Fruit fly (Drosophila melanogaster) whole organism, pupa: ENCODE data around the gene nompC.

Experiments used
- CG15710 ChIP-seq: fragments of 200-800 bp; sonication (Bioruptor generic); optimal IDR thresholded peaks from 2 replicates; lab custom pipeline; 2018; ENCODE audit warnings: missing biosample characterization, mild to moderate bottlenecking, missing genetic modification characterization, moderate library complexity
- D1 ChIP-seq: fragments of 200-800 bp; sonication (Bioruptor generic); optimal IDR thresholded peaks from 2 replicates; lab custom pipeline; 2018; ENCODE audit warnings: missing biosample characterization, mild to moderate bottlenecking, missing genetic modification characterization, moderate library complexity
- Ets98B ChIP-seq: fragments of 200-800 bp; sonication (Bioruptor generic); IDR thresholded peaks from 2 replicates; pipeline ENCODE4 v1.3.6; 2022; ENCODE audit warnings: missing biosample characterization, missing genetic modification characterization
- Pif1A ChIP-seq: fragments of 200-800 bp; sonication (Bioruptor generic); optimal IDR thresholded peaks from 3 replicates; lab custom pipeline; 2016; ENCODE audit warnings: missing biosample characterization, missing genetic modification characterization
- Snoo ChIP-seq: fragments of 200-800 bp; sonication (Bioruptor generic); optimal IDR thresholded peaks from 3 replicates; lab custom pipeline; 2017; ENCODE audit warnings: missing biosample characterization, mild to moderate bottlenecking, missing genetic modification characterization, inconsistent platforms

DNA sequence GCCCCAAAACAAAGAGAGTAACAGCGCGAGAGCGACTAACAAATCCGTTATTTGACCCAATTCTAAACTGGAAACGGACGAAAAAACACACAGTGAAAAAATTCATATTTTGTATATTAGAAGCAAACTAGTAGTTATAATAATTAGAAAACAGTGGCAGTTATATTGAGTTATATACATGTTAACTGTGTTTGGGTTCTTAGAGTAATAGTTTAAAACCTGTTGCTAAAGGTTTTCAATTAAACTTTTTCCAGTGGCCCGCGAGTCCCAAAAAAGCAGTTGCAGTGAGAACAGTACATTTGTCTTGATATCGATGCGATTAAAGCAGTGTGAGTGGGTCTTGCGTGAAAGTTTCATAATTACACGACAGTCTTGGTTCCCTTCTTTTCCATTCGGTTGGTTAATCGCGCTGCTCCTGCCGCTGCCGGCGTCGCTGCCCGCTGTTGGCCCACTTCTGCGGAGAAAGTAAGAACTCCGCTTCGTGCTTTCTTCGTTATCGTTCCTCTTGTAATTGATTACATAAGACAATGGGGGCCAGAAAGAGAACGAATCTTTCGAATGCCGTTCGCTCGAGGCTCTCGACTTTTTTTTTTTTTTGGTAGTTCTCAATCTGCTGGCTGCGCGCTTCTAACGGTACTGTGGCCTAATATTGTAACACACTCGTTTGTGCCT is 48.6 kb upstream of the nompC start:
- TF ChIP-seq Ets98B (GFP tag; lab: Robert Waterston, UW) (0 out of 2 replicates have a peak, but pooled peaks have one; percentile 25), CG15710 (tag; lab: Kevin White, UChicago) (no peak), Pif1A (GFP tag; lab: Kevin White, UChicago) (peak; percentile 4), Snoo (tag; lab: Kevin White, UChicago) (peak; percentile 91), D1 (no peak)
